Fruit fly (Drosophila melanogaster): ENCODE data around the gene Dic61B.

Gene Dic61B

DNA sequence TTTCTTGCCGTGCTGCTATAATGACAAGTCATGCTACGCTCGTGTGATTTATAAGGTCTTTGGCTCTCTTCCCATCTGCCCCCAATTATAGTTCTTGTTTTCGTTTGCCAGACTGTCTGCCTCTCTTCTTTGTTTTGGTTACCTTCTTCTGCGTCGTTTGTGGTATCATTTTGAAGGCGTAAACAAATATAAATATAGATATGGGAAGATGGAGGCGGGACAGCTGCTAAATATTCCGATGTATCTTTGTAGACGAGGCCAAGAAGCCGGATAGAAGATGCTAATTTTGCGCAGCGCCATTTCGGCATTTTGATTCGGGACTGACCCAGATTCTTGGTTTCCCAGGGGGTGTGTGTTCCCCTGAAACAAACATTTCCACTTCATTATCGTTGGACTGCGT is 33.0 kb downstream of the Dic61B start:
- TF ChIP-seq Rel (GFP tag; optimal IDR thresholded peaks at IDR 0.05) (no peak), Rel (tag; optimal IDR thresholded peaks at IDR 0.05) (peak; percentile 24), psq (GFP tag; optimal IDR thresholded peaks at IDR 0.05) (no peak), ey (GFP tag; optimal IDR thresholded peaks at IDR 0.05) (no peak), foxo (GFP tag; optimal IDR thresholded peaks at IDR 0.05) (no peak), Dfd (GFP tag; optimal IDR thresholded peaks at IDR 0.05) (no peak), Hr78 (GFP tag; optimal IDR thresholded peaks at IDR 0.05) (no peak)

DNA sequence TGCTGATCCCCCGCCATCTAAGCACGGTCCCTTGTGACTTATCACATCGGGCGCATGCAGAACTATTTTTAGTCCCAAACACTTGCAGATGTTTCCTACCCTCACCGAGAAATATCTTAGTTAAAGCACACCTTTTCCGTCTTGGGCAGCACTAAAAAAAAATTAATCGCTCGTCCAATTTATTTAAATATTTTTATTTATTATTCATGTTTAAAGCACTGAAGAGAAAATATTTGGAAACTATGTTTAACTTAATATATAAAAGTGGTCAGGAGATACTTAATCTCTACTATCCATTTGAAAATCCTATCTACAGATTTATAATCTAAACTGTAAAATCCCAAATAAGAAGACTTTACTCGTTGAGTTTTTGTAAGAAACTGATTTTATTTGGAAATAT is 42.5 kb downstream of the Dic61B start:
- TF ChIP-seq brk (GFP tag; optimal IDR thresholded peaks at IDR 0.05) (no peak), CrebA (GFP tag; optimal IDR thresholded peaks at IDR 0.05; ENCODE audit: borderline replicate concordance) (no peak), Abd-B (GFP tag; optimal IDR thresholded peaks at IDR 0.05) (no peak), ey (GFP tag; optimal IDR thresholded peaks at IDR 0.05) (no peak), Mio (GFP tag; optimal IDR thresholded peaks at IDR 0.05) (no peak), usp (GFP tag; optimal IDR thresholded peaks at IDR 0.05) (no peak), Dfd (GFP tag; optimal IDR thresholded peaks at IDR 0.05) (no peak), br (GFP tag; optimal IDR thresholded peaks at IDR 0.05) (no peak), Hr83 (GFP tag; optimal IDR thresholded peaks at IDR 0.05; ENCODE audit: poor library complexity, severe bottlenecking) (no peak), lola (GFP tag; optimal IDR thresholded peaks at IDR 0.05) (no peak)

DNA sequence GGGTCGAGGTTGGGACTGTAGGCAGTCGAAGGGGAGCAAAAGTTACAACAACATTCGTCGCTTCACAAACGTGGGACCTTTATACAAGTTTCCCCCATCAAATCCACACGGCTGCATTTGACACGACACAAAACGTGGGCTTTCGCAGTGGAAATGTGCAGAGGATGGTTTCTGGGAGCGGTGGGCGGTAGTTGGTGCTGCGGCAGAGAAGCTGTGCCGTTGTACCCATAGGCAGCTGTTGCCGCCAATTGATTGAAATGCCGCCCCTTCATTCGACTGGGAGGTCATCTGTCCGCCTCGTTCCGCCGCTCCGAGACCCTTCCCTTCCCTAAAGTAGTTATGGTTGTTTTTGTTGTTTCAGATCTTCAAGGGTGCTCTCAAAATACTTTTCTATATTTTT is 43.3 kb downstream of the Dic61B start:
- TF ChIP-seq HLH106 (tag; optimal IDR thresholded peaks at IDR 0.05) = no peak
- TF ChIP-seq Mio (GFP tag; optimal IDR thresholded peaks at IDR 0.05) = no peak

DNA sequence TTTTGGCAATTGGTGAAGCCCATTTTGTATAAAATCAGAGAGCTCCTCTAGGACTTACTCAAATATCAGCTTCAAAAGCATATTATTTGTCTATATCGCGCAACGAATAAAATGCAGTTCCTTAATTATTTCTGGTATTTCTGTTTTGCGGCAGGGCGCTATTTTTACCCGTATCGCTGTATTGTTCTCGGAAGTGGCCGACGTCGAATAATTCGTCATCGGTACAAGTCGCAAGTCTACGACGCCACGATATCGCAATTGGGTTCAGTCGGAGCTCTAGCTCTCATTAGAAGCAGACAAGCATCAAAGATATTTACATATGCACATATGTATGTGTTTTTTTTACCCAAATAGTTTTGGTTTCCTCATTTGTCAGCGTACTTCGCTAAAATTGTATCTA is 48.3 kb downstream of the Dic61B start:
- TF ChIP-seq jim (GFP tag; optimal IDR thresholded peaks at IDR 0.05) (no peak), HLH106 (tag; optimal IDR thresholded peaks at IDR 0.05) (no peak), ey (GFP tag; optimal IDR thresholded peaks at IDR 0.05) (no peak), Myc (optimal IDR thresholded peaks at IDR 0.05) (no peak)

Data from whole organism, wandering third instar larva.